Fruit fly (Drosophila melanogaster) Kc167 (cell line): ENCODE measurements around the gene CG5958.

ENCODE experiments used
- Myc ChIP-seq: fragments of >200 bp; optimal IDR thresholded peaks from 2 replicates; lab custom pipeline; 2017; ENCODE audit warnings: missing external identifiers
- Sin3A ChIP-seq: fragments of >200 bp; optimal IDR thresholded peaks from 2 replicates; lab custom pipeline; 2018; ENCODE audit warnings: missing external identifiers
- h ChIP-seq: fragments of >200 bp; optimal IDR thresholded peaks from 3 replicates; lab custom pipeline; 2018; ENCODE audit warnings: missing external identifiers
- insv ChIP-seq: fragments of >200 bp; optimal IDR thresholded peaks from 3 replicates; lab custom pipeline; 2018; ENCODE audit warnings: missing external identifiers
- psq ChIP-seq: fragments of >200 bp; optimal IDR thresholded peaks from 2 replicates; lab custom pipeline; 2017; ENCODE audit warnings: missing external identifiers
- ttk ChIP-seq: sonication (Bioruptor generic); optimal IDR thresholded peaks from 2 replicates; lab custom pipeline; 2017; ENCODE audit warnings: missing external identifiers

Gene CG5958

DNA sequence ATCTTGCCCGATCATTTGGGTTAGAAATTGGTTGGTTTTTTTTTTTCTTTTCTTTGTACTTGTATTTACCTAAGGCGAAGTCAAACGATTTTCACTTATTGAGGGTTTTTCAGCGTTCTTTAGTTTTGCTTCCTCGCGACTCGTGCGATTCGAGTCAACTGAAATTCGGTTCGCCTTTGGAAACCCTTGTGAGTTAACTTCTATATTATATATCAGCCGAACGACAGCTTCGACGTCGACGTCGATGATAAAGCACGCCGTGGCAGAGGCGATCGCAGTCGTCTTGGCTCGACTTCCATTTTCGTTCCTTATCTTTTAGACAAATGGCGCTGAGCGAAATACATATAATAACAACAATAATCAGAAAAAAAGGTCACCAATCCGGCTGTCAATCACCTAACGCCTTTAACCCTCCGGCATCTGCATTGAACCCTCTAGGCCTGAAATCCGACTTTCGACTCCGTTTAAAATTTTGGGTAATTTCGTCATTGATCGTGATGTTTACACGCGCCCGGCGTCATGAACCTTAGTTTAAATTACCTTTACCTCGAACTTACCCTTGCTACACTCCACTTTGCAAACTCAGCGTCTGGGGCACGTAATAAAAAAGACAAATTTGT lies at the start of gene CG5958:
Gene CG5958 (minus strand): TSS at position 180 of the 620 bp plus-strand sequence.
- TF ChIP-seq h (lab: Kevin White, UChicago), result no peak
- TF ChIP-seq ttk (lab: Kevin White, UChicago), result no peak
- no peak for TF ChIP-seq insv
- no peak for TF ChIP-seq psq (lab: Kevin White, UChicago)
- no peak for TF ChIP-seq Myc (lab: Kevin White, UChicago)
- TF ChIP-seq Sin3A (lab: Kevin White, UChicago), result no peak

DNA sequence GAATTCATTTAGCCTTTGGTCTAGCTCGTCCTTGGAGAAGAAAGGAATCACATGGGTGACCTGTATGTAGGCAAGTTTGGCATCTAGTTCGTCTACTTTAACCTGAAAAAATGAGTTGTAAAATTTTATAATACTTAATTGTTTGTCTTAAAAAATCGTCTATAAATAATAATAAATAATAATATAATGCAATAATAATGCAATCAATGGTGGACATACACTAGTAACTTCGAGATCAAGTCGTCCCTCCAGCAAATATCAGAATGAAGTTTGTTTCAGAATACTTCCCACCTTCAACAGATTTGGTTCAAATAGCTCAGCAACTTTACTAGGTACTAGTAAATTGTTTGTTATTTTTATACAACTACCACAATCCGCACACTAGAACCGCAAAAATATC lies 41.1 kb upstream of the CG5958 start, which contains the start of gene CG6441:
Gene CG6441 (plus strand): TSS at position 301 of the 400 bp plus-strand sequence.
- TF ChIP-seq insv (no peak), Sin3A (lab: Kevin White, UChicago) (no peak), Myc (lab: Kevin White, UChicago) (no peak), psq (lab: Kevin White, UChicago) (no peak), h (lab: Kevin White, UChicago) (no peak), ttk (lab: Kevin White, UChicago) (no peak)

DNA sequence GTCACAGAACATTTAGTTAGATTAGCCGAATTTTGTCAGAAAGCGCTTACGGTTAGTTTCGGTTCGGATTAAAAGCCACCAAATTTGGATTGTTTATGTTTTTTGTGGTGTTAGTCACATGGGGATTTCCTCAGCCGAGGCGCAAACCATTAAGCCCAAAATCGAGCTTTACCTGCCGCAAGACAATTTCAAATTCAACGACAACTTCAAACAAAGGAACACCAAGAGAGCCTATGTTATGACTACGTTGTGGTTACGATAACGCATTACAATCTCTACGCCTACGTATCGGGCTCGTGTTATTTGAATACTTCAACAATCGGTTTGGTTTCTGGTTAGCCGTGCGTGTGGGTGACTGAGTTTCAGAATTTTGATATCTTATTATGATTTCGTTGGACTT lies 39.9 kb upstream of the CG5958 start:
- TF ChIP-seq insv (no peak), Sin3A (lab: Kevin White, UChicago) (no peak), psq (lab: Kevin White, UChicago) (no peak), h (lab: Kevin White, UChicago) (no peak)

DNA sequence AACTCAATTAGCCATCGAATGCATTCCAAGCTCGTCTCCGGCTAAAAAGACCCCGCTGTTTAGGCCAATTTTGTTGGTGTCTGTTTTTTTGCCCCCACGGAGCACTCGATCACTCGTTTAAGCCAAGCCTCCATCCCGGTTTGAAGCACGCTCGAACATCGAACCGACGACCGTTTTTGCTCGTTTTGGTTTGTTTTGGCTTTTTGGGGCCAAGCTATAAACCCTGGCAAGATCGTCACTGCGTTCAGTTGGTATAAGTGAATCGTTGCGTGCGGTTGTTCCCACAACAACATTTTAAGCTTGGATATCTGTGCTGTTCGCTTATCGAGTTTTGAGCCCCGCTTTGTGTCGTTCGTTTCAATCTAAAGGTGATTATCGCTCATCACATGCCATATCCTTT lies 33.0 kb upstream of the CG5958 start, which contains the start of gene CG6055:
Gene CG6055 (plus strand): TSS at position 240 of the 400 bp plus-strand sequence.
- TF ChIP-seq psq (lab: Kevin White, UChicago), result no peak
- no peak for TF ChIP-seq Sin3A (lab: Kevin White, UChicago)
- TF ChIP-seq insv, result no peak
- no peak for TF ChIP-seq Myc (lab: Kevin White, UChicago)
- TF ChIP-seq ttk (lab: Kevin White, UChicago), result no peak
- TF ChIP-seq h (lab: Kevin White, UChicago), result no peak

DNA sequence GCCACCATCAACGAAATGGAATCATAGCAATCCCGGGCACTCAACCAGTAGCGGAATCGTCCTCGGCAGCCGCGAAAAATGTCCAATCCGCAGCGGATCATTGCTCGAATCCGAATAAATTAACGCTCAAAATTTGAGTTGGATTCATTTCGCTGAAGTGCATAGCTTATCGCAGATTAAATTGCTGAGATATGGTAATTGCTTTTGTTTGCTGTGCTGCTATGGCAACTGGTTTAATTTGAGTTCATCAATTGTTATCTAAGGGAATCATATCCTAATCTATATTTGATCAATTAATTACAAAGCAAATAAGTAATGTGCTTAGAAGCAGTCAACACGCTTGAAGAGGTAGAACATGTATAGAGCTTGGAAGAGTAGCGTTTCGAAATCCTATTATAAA lies 28.8 kb upstream of the CG5958 start, which contains the start of gene Gr28b:
Gene Gr28b (minus strand): TSS at position 101 of the 400 bp plus-strand sequence.
- TF ChIP-seq h (lab: Kevin White, UChicago), result no peak
- TF ChIP-seq psq (lab: Kevin White, UChicago), result no peak
- no peak for TF ChIP-seq insv
- no peak for TF ChIP-seq ttk (lab: Kevin White, UChicago)
- no peak for TF ChIP-seq Myc (lab: Kevin White, UChicago)
- TF ChIP-seq Sin3A (lab: Kevin White, UChicago), result no peak

DNA sequence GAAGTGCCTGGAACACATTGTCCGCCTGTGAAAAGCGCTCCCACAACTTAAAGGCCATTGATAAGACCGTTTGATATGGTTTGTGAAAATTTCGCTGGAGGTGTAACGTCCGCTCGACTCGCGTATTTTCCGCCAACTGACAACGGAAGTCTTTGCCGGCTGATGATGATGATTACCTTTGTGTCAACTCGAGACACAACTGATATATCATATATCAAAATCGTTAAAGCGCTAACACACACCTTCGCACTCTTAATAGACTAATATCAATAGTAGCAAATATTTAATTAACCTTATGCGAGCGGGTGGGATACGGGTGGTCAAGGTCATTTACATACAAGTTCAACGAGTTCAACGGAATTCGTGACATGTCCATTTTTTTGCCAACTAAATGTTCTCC lies 20.8 kb upstream of the CG5958 start, which contains the start of gene Gr28a:
Gene Gr28a (minus strand): TSS at position 101 of the 400 bp plus-strand sequence.
- no peak for TF ChIP-seq ttk (lab: Kevin White, UChicago)
- TF ChIP-seq psq (lab: Kevin White, UChicago), result no peak
- no peak for TF ChIP-seq Sin3A (lab: Kevin White, UChicago)

DNA sequence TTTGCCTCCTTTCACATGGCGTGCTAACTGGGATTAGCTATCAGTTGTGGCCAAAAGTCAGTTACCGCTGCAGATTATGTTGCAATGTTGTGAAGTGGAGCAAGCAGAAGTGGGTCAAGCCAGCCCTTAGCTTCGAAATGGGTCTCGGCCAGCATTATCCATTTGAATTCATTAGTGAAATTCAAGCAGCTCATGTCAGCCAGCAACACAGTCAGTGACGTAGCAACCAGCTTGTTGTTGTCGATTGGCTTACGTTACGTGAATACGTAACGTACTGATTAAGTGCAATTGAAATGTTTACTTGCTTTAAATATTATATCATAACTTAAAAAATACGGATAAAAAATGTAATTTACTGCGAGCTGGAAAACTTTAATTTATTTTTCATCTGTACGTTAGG lies 18.8 kb upstream of the CG5958 start:
- no peak for TF ChIP-seq h (lab: Kevin White, UChicago)
- TF ChIP-seq Myc (lab: Kevin White, UChicago), result no peak
- no peak for TF ChIP-seq psq (lab: Kevin White, UChicago)
- TF ChIP-seq insv, result no peak
- TF ChIP-seq ttk (lab: Kevin White, UChicago), result no peak
- no peak for TF ChIP-seq Sin3A (lab: Kevin White, UChicago)

DNA sequence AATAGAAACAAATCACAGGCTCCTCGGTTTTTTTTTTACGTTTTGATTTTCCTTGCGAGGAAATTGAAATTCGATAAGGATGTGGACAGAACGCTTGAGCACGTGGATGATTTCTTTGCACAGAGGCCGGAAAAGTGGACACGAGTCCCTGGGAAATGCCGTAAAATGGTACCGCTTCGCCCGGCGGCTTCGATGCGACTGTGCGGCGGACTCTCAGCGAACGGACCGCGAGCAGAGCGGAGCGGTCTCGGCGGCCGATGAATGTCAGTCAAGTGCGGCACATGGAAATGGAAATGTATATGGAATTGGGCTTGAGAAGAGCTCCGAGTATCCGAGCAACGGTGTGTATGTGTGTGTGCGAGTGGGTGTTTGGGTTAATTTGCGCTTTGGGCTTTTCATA lies 17.6 kb upstream of the CG5958 start, which contains the start of gene santa-maria:
Gene santa-maria (minus strand): TSS at position 279 of the 400 bp plus-strand sequence.
- TF ChIP-seq Myc (lab: Kevin White, UChicago) (no peak), psq (lab: Kevin White, UChicago) (no peak), Sin3A (lab: Kevin White, UChicago) (no peak), insv (no peak), ttk (lab: Kevin White, UChicago) (no peak), h (lab: Kevin White, UChicago) (no peak)

DNA sequence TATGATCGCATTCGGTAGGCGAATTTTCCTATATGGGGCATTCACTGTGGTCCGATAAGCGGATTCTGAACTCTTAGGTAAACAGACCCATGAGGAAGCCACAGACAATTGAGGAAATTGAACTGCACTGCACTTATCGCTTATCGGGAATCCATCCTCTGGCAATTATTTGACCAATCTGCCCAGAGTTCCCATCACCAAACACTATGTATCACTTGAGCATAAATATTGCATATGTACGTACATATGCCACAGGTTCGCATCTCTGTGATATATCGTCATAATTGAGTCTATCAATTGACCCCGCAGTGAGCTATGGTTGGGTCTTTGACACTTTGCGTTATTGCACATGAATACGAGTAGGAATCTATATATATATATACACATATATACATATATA lies 15.1 kb upstream of the CG5958 start:
- no peak for TF ChIP-seq ttk (lab: Kevin White, UChicago)
- TF ChIP-seq h (lab: Kevin White, UChicago), result no peak
- TF ChIP-seq insv, result no peak
- no peak for TF ChIP-seq Sin3A (lab: Kevin White, UChicago)
- no peak for TF ChIP-seq psq (lab: Kevin White, UChicago)
- TF ChIP-seq Myc (lab: Kevin White, UChicago), result no peak

DNA sequence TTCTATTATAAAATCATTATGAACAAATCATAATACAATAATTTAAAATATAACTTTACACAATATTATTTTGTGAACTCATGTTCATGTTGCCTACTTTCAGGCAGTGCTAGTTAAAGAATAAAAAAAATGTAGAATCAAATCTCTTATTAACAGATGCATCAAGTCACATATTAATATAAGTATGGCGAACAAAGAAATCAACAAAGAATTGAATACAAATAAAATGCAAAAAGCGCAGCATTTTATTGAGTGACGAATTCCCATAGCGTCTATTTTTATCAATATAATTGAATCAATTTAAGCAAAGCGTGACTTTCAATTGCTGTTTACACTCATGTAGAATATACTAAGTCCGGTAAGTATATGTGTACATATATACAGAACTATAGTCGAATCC lies 14.5 kb upstream of the CG5958 start:
- TF ChIP-seq h (lab: Kevin White, UChicago) (no peak), Sin3A (lab: Kevin White, UChicago) (no peak), psq (lab: Kevin White, UChicago) (no peak), Myc (lab: Kevin White, UChicago) (no peak), insv (no peak), ttk (lab: Kevin White, UChicago) (no peak)

DNA sequence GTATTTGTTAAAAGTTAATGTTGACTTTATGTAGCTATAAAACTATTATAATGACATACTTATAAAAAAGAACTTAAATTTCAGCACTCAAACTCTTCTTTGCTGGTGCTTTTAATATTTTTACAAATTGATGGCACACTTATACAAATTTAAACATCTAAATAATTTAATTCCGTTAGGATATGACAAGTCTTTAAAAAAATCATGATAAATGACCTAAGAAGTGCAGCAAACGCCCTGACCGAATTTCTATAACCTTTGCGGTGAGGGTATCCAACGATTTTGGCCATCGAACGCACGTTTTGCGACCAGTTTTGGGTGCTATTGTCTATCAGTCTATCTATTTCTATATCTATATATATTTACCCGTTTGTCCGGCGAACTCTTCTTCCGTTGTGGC lies 9.6 kb upstream of the CG5958 start:
- TF ChIP-seq Myc (lab: Kevin White, UChicago) (no peak), insv (no peak), psq (lab: Kevin White, UChicago) (no peak), Sin3A (lab: Kevin White, UChicago) (no peak), h (lab: Kevin White, UChicago) (no peak), ttk (lab: Kevin White, UChicago) (no peak)

DNA sequence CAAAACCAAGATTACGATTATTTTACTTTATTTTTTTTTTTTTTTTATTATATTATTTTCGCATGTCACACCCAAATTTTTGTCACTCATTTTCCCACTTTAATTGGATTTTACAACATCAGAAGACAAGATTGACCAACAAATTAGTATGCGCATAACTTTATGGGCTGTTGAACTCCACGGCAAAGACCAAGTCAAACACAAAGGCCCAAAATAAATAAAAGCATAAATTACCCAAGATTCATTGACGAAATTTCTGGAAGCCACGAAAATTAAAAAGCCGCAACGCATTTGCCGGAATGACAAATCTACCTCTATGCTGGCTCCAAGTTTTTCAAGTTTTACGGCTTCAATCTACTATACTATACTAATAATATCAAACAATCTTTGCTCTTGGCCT lies 8.8 kb upstream of the CG5958 start:
- TF ChIP-seq insv, result no peak
- TF ChIP-seq h (lab: Kevin White, UChicago), result no peak
- TF ChIP-seq psq (lab: Kevin White, UChicago), result no peak
- no peak for TF ChIP-seq Sin3A (lab: Kevin White, UChicago)
- TF ChIP-seq ttk (lab: Kevin White, UChicago), result no peak
- TF ChIP-seq Myc (lab: Kevin White, UChicago), result no peak
